Worm (Caenorhabditis elegans): ENCODE data around the gene B0334.4.

Gene B0334.4

DNA sequence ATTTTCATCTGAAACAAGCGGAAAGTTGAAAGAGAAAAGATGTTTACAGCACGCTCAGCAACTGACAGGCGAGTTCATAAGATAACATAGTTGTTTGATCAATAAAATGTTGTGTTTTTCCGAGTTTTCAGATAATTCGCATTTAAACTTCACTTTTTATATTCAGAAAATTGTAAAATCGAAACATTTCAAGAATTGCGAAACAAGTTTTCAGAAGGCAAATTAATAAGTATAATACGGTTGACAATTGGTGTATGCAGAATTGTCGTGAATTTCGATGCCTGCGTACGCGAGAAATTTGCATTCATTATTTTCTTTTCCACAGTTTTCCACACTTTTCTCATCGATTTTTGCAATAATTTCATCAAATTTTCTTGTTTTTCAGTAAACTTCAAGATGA is at the start of gene B0334.4, which contains the start of gene ooc-3:
Gene B0334.4 (plus strand): TSS at position 386 of the 400 bp plus-strand sequence.
Gene ooc-3 (minus strand): TSS at position 15 of the 400 bp plus-strand sequence.
- TF ChIP-seq cebp-1 (GFP tag; IDR thresholded peaks at IDR 0.05) (peak; percentile 53; the same call in 1 of the 2 replicates), cebp-1 (tag; optimal IDR thresholded peaks at IDR 0.05) (peak; percentile 91), zfh-2 (GFP tag; conservative IDR thresholded peaks at IDR 0.05) (no peak)

DNA sequence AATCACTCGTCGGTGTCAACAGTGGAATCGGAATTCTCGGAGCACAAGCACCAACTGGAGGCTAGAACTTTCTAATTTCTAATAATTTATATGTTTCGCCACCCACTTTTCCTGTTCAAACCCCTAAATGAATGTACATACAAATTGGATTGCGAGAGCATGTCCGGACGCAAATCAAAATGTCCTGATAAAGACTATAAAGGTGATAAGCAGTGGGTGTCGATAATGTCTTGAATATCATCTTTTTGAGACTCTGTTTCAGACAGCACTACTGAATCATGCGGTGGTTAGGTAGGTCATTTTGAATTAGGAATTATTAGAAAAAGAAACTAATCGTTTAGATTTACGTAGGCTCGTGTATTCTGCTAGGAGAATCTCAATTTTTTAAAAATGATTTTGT is 46.7 kb upstream of the B0334.4 start, which contains the start of gene W02B12.1:
Gene W02B12.1 (plus strand): TSS at position 269 of the 400 bp plus-strand sequence.
- peak; percentile 73 for TF ChIP-seq nhr-80 (tag; optimal IDR thresholded peaks at IDR 0.05)
- no peak for TF ChIP-seq F49E8.2 (tag; optimal IDR thresholded peaks at IDR 0.05; ENCODE audit: insufficient read depth)

DNA sequence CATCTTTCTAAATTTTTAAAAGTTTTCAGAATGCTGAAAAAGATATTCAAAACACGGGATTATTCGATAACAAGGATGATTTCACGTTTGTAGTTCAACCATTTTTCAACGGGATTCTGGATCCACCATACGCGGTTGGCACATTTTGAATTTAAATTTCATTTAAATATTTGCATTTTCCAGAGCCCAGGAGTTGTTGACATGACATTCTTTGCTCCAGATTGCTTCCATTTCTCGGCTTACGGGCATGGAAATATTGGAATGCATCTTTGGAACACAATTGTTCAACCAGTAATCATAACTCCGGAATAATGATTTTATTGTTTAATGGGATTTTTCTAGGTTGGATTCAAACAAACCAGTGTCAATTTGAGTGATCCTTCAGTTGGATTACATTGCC is 44.6 kb upstream of the B0334.4 start:
- TF ChIP-seq zim-3 (tag; optimal IDR thresholded peaks at IDR 0.05) (no peak), unc-130 (GFP tag; optimal IDR thresholded peaks at IDR 0.05) (no peak), ccch-3 (GFP tag; optimal IDR thresholded peaks at IDR 0.05) (no peak), sptf-2 (GFP tag; optimal IDR thresholded peaks at IDR 0.05) (no peak), lin-35 (GFP tag; optimal IDR thresholded peaks at IDR 0.05) (peak in 1 of 3 experiments; percentile 3), D2030.7 (GFP tag; IDR thresholded peaks at IDR 0.05) (no peak)

DNA sequence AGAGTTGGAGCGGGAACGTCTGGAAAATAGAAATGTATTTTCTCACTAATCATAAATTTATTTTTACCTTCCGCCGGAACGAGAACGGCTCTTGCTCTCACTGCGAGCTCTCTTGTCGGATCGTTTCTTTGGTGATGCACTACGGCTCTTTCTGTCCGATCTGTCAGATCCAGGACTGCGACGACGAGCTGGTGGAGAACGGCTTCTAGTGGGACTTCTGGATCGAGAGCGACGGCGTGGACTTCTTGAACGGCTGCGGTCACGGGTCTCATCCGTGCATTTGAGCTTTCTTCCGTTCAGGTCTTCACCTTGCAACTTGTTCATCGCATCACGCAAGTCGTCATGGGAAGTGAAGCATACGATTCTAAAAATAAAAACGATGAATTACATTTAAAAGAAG is 43.8 kb upstream of the B0334.4 start:
- TF ChIP-seq ztf-18 (tag; optimal IDR thresholded peaks at IDR 0.05) = no peak
- no peak for TF ChIP-seq rec-8 (tag; optimal IDR thresholded peaks at IDR 0.05)
- TF ChIP-seq fkh-3 (tag; optimal IDR thresholded peaks at IDR 0.05) = peak; percentile 2
- no peak for TF ChIP-seq rpc-1 (optimal IDR thresholded peaks at IDR 0.05)
- TF ChIP-seq rpc-1 (tag; optimal IDR thresholded peaks at IDR 0.05) = no peak
- TF ChIP-seq lin-26 (GFP tag; IDR thresholded peaks at IDR 0.05) = no peak
- no peak for TF ChIP-seq ZK185.1 (tag; optimal IDR thresholded peaks at IDR 0.05; ENCODE audit: poor library complexity, severe bottlenecking)
- TF ChIP-seq egrh-3 (GFP tag; IDR thresholded peaks at IDR 0.05) = peak; percentile 28; the same call in 1 of the 2 replicates
- no peak for TF ChIP-seq K11D2.4 (GFP tag; IDR thresholded peaks at IDR 0.05)
- TF ChIP-seq ztf-3 (GFP tag; optimal IDR thresholded peaks at IDR 0.05) = no peak
- TF ChIP-seq snpc-4 (GFP tag; optimal IDR thresholded peaks at IDR 0.05) = no peak
- TF ChIP-seq snpc-4 (tag; optimal IDR thresholded peaks at IDR 0.05) = no peak
- TF ChIP-seq lin-35 (GFP tag; optimal IDR thresholded peaks at IDR 0.05) = no peak
- no peak for TF ChIP-seq gei-17 (GFP tag; optimal IDR thresholded peaks at IDR 0.05)
- TF ChIP-seq die-1 (tag; optimal IDR thresholded peaks at IDR 0.05) = no peak
- TF ChIP-seq F57A8.1 (GFP tag; optimal IDR thresholded peaks at IDR 0.05) = no peak
- no peak for TF ChIP-seq athp-1 (tag; optimal IDR thresholded peaks at IDR 0.05)
- TF ChIP-seq ama-1 (optimal IDR thresholded peaks at IDR 0.05) = no peak
- no peak for TF ChIP-seq ama-1 (GFP tag; optimal IDR thresholded peaks at IDR 0.05)
- TF ChIP-seq snpc-3.4 (tag; optimal IDR thresholded peaks at IDR 0.05) = no peak
- TF ChIP-seq zfh-2 (GFP tag; conservative IDR thresholded peaks at IDR 0.05) = peak; percentile 78
- no peak for TF ChIP-seq F39B2.1 (GFP tag; IDR thresholded peaks at IDR 0.05)

DNA sequence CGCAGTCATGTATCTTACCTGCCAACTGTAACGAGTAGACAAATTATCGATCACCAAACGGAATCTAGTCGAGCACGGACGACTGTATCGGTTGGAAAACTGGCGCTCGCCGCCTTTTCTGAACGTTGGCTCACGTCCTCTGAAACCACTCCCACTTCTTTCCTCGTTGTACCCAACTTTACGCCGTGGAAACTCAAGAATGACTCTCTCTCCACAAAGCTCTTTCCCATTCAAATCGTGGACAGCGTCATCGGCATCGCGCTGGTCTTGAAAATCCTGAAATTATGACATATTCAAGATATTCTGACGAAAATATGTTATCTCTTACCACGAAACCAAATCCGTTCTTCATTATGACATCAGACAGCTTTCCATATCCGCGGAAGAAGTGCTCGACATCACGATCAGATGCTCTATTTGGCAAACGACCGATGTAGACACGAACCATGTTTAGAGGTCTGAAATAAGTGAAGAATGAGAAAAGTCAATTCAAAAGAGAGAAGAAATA is 42.9 kb upstream of the B0334.4 start, which contains the start of gene rsp-2:
Gene rsp-2 (minus strand): TSS at position 458 of the 508 bp plus-strand sequence.
- no peak for TF ChIP-seq pha-4 (tag; optimal IDR thresholded peaks at IDR 0.05)
- TF ChIP-seq F39B2.1 (GFP tag; IDR thresholded peaks at IDR 0.05) = no peak
- TF ChIP-seq lin-54 (GFP tag; optimal IDR thresholded peaks at IDR 0.05) = no peak
- no peak for TF ChIP-seq rpc-1 (optimal IDR thresholded peaks at IDR 0.05)
- TF ChIP-seq rpc-1 (tag; optimal IDR thresholded peaks at IDR 0.05) = no peak
- TF ChIP-seq K12H6.12 (tag; optimal IDR thresholded peaks at IDR 0.05) = no peak
- TF ChIP-seq atf-7 (tag; optimal IDR thresholded peaks at IDR 0.05) = no peak
- no peak for TF ChIP-seq egl-44 (GFP tag; IDR thresholded peaks at IDR 0.05)
- no peak for TF ChIP-seq mxl-1 (tag; optimal IDR thresholded peaks at IDR 0.05)
- no peak for TF ChIP-seq ceh-58 (GFP tag; IDR thresholded peaks at IDR 0.05)
- TF ChIP-seq ceh-100 (GFP tag; IDR thresholded peaks at IDR 0.05) = no peak
- no peak for TF ChIP-seq lin-35 (GFP tag; optimal IDR thresholded peaks at IDR 0.05)
- no peak for TF ChIP-seq ceh-79 (tag; optimal IDR thresholded peaks at IDR 0.05)
- TF ChIP-seq snpc-1.1 (tag; optimal IDR thresholded peaks at IDR 0.05; ENCODE audit: insufficient read depth) = no peak
- TF ChIP-seq unc-62 (GFP tag; optimal IDR thresholded peaks at IDR 0.05) = no peak
